Fruit fly (Drosophila melanogaster) S2 (cell line): ENCODE measurements around the gene CG42813.

Source experiments
- CG8478 ChIP-seq: fragments of >200 bp; optimal IDR thresholded peaks from 2 replicates; lab custom pipeline; 2018
- CTCF ChIP-seq, 2 experiments: fragments of >200 bp; optimal IDR thresholded peaks; 2 replicates each; lab custom pipeline; 2018

DNA sequence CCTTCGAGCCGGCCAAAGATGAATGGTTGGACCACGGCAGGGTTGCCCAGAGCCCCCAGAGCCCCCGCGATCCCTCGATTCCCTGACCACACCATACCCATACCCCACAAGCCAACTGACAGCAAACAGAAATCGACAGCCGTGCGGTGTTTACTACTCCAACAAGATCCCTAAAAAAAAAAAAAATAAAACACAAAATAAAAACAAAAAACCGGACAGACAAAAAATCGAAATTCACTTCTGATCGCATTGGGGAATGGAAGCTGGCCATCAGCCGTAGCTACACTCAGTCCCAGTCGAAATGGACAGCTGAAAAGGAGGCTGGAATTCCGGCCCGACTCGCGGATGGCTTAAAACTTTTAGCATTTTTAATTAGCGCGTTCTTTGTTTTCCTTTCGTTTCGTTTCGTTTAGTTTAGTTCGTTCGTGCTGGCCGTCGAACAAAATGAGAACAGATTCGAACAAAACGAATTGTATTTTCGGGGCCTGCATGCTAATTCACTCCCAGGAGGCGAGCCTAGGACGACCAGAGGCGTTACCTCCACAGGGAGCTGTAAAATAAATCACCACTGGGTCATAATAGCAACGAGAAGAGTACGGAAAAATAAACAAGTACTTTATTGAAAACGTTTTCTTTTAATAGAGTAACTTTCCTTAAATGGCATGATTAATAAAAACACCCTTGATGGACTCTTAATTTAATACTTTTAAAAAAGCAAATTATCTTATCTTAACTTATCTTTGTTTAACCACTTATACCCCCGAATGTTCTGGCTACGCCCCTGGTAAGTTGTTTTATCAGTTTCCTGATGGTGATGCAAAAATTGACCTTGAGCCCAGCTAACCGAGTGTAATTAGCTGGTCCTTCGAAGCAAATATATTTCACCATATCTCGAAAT, 29.2 kb downstream of the CG42813 start:
- TF ChIP-seq CG8478 (lab: Kevin White, UChicago) (no peak), CTCF (optimal IDR thresholded peaks at IDR 0.05; lab: Kevin White, UChicago) (no peak)
